Worm (Caenorhabditis elegans) whole organism, L4 larva: ENCODE results near the gene fbxa-37.

Experiments
- F10B5.3 ChIP-seq: sonication (generic microtip); optimal IDR thresholded peaks from 2 replicates; lab custom pipeline; 2016; ENCODE audit warnings: mild to moderate bottlenecking, missing genetic modification characterization, missing compliant biosample characterization
- F26F4.8 ChIP-seq: fragments of 200-800 bp; sonication (Bioruptor generic); conservative IDR thresholded peaks from 2 replicates; pipeline ENCODE4 v1.3.6; 2022; ENCODE audit warnings: missing genetic modification characterization, missing compliant biosample characterization
- F44E2.7 ChIP-seq: fragments of 200-800 bp; sonication (Bioruptor generic); IDR thresholded peaks from 2 replicates; pipeline ENCODE4 v2.1.2; 2022; ENCODE audit warnings: missing genetic modification characterization, missing compliant biosample characterization
- F49E8.2 ChIP-seq: sonication (generic microtip); optimal IDR thresholded peaks from 2 replicates; lab custom pipeline; 2016; ENCODE audit warnings: missing compliant biosample characterization, mild to moderate bottlenecking, missing genetic modification characterization, borderline replicate concordance
- Y105C5A.15 ChIP-seq: fragments of 200-800 bp; sonication (Bioruptor generic); IDR thresholded peaks from 2 replicates; pipeline ENCODE4 v1.3.6; 2022; ENCODE audit warnings: missing genetic modification characterization, missing compliant biosample characterization
- Y48G9A.11 ChIP-seq: fragments of 200-800 bp; sonication (Bioruptor generic); IDR thresholded peaks from 2 replicates; pipeline ENCODE4 v1.3.6; 2022; ENCODE audit warnings: missing genetic modification reagents, missing genetic modification characterization, missing compliant biosample characterization
- aha-1 ChIP-seq: fragments of 150-350 bp; peaks from one replicate; lab custom pipeline; 2014; ENCODE audit warnings: missing biosample characterization, missing genetic modification characterization
- aly-2 ChIP-seq: sonication (generic microtip); optimal IDR thresholded peaks from 2 replicates; lab custom pipeline; 2018; ENCODE audit warnings: missing biosample characterization, missing genetic modification characterization
- ama-1 ChIP-seq: fragments of 150-350 bp; optimal IDR thresholded peaks from 2 replicates; lab custom pipeline; 2014; ENCODE audit warnings: inconsistent platforms, mixed read lengths
- arid-1 ChIP-seq: fragments of 200-800 bp; sonication (Bioruptor generic); conservative IDR thresholded peaks from 2 replicates; pipeline ENCODE4 v1.3.6; 2022; ENCODE audit warnings: missing genetic modification reagents, missing genetic modification characterization, missing compliant biosample characterization
- attf-4 ChIP-seq: sonication (generic microtip); optimal IDR thresholded peaks from 3 replicates; lab custom pipeline; 2017; ENCODE audit warnings: missing biosample characterization, missing genetic modification characterization
- ceh-44 ChIP-seq: fragments of 200-800 bp; sonication (Bioruptor generic); IDR thresholded peaks from 2 replicates; pipeline ENCODE4 v1.3.6; 2022; ENCODE audit warnings: missing genetic modification reagents, missing genetic modification characterization, missing compliant biosample characterization
- ceh-62 ChIP-seq: sonication (generic microtip); optimal IDR thresholded peaks from 2 replicates; lab custom pipeline; 2017; ENCODE audit warnings: missing biosample characterization, missing genetic modification characterization
- ctbp-1 ChIP-seq: fragments of 200-800 bp; sonication (Bioruptor generic); IDR thresholded peaks from 2 replicates; pipeline ENCODE4 v1.3.6; 2022; ENCODE audit warnings: missing genetic modification reagents, missing genetic modification characterization, missing compliant biosample characterization
- daf-12 ChIP-seq: fragments of 150-350 bp; optimal IDR thresholded peaks from 2 replicates; lab custom pipeline; 2014; ENCODE audit warnings: missing biosample characterization, missing genetic modification reagents, missing genetic modification characterization
- daf-16 ChIP-seq, 3 experiments: sonication (generic microtip); optimal IDR thresholded peaks; 2 replicates each; lab custom pipeline; 2016 to 2017; ENCODE audit warnings: missing genetic modification characterization in 3 of 3, missing genetic modification reagents in 3 of 3, mild to moderate bottlenecking in 2 of 3, missing compliant biosample characterization in 2 of 3, missing biosample characterization in 1 of 3, moderate library complexity in 1 of 3
- daf-19 ChIP-seq: fragments of 200-800 bp; sonication (Bioruptor generic); conservative IDR thresholded peaks from 2 replicates; pipeline ENCODE4 v1.3.6; 2022; ENCODE audit warnings: missing genetic modification characterization, missing compliant biosample characterization
- daf-8 ChIP-seq: fragments of 200-800 bp; sonication (Bioruptor generic); IDR thresholded peaks from 2 replicates; pipeline ENCODE4 v1.3.6; 2022; ENCODE audit warnings: missing genetic modification characterization, missing compliant biosample characterization
- dmd-6 ChIP-seq: fragments of 200-800 bp; sonication (Bioruptor generic); IDR thresholded peaks from 2 replicates; pipeline ENCODE4 v1.3.6; 2022; ENCODE audit warnings: missing genetic modification reagents, missing genetic modification characterization, missing compliant biosample characterization
- dmd-8 ChIP-seq: fragments of 200-800 bp; sonication (Bioruptor generic); IDR thresholded peaks from 2 replicates; pipeline ENCODE4 v1.3.6; 2022; ENCODE audit warnings: missing genetic modification characterization, missing compliant biosample characterization
- hlh-11 ChIP-seq: fragments of 200-800 bp; sonication (Bioruptor generic); optimal IDR thresholded peaks from 2 replicates; lab custom pipeline; 2018; ENCODE audit warnings: mild to moderate bottlenecking, missing genetic modification characterization, missing compliant biosample characterization
- hlh-30 ChIP-seq: sonication (generic microtip); optimal IDR thresholded peaks from 2 replicates; lab custom pipeline; 2017; ENCODE audit warnings: antibody characterized with exemption, mild to moderate bottlenecking, missing genetic modification characterization, missing compliant biosample characterization; ENCODE audit not compliant: insufficient read depth
- hmg-1.1 ChIP-seq: fragments of 200-800 bp; sonication (Bioruptor generic); IDR thresholded peaks from 2 replicates; pipeline ENCODE4 v1.3.6; 2022; ENCODE audit warnings: missing genetic modification reagents, missing genetic modification characterization, missing compliant biosample characterization
- jun-1 ChIP-seq: fragments of 150-350 bp; optimal IDR thresholded peaks from 2 replicates; lab custom pipeline; 2014; ENCODE audit warnings: missing biosample characterization, missing genetic modification reagents, missing genetic modification characterization
- lin-13 ChIP-seq: fragments of 150-350 bp; optimal IDR thresholded peaks from 2 replicates; lab custom pipeline; 2014; ENCODE audit warnings: missing biosample characterization, missing genetic modification reagents, missing genetic modification characterization
- lin-29 ChIP-seq: fragments of 200-800 bp; sonication (Bioruptor generic); IDR thresholded peaks from 2 replicates; pipeline ENCODE4 v1.3.6; 2022; ENCODE audit warnings: missing genetic modification reagents, missing genetic modification characterization, missing compliant biosample characterization
- madf-5 ChIP-seq, 2 experiments: fragments of 200-800 bp; sonication (Bioruptor generic); IDR thresholded peaks; 2 replicates each; pipeline ENCODE4 v1.3.6; 2022; ENCODE audit warnings: missing compliant biosample characterization in 2 of 2, missing genetic modification characterization in 2 of 2
- mdl-1 ChIP-seq, 2 experiments: fragments of 150-350 bp in 1 of 2; sonication (generic microtip) in 1 of 2; optimal IDR thresholded peaks; 2 replicates each; lab custom pipeline; 2014 to 2017; ENCODE audit warnings: missing biosample characterization in 2 of 2, missing genetic modification characterization in 2 of 2
- mdt-29 ChIP-seq: fragments of 200-800 bp; sonication (Bioruptor generic); IDR thresholded peaks from 2 replicates; pipeline ENCODE4 v1.3.6; 2022; ENCODE audit warnings: missing genetic modification reagents, missing genetic modification characterization, missing compliant biosample characterization
- nhr-102 ChIP-seq: sonication (generic microtip); optimal IDR thresholded peaks from 2 replicates; lab custom pipeline; 2016; ENCODE audit warnings: mild to moderate bottlenecking, missing genetic modification characterization, moderate library complexity, missing compliant biosample characterization
- nhr-111 ChIP-seq: fragments of 200-800 bp; sonication (Bioruptor generic); optimal IDR thresholded peaks from 2 replicates; lab custom pipeline; 2018; ENCODE audit warnings: mild to moderate bottlenecking, missing genetic modification characterization, missing compliant biosample characterization
- nhr-28 ChIP-seq: fragments of 150-350 bp; optimal IDR thresholded peaks from 2 replicates; lab custom pipeline; 2014; ENCODE audit warnings: missing biosample characterization, missing genetic modification characterization
- nhr-48 ChIP-seq: sonication (generic microtip); optimal IDR thresholded peaks from 2 replicates; lab custom pipeline; 2016; ENCODE audit warnings: mild to moderate bottlenecking, missing genetic modification characterization, missing compliant biosample characterization
- nhr-77 ChIP-seq: fragments of 150-350 bp; optimal IDR thresholded peaks from 2 replicates; lab custom pipeline; 2014; ENCODE audit warnings: missing biosample characterization, missing genetic modification characterization
- rbr-2 ChIP-seq: sonication (generic microtip); optimal IDR thresholded peaks from 2 replicates; lab custom pipeline; 2016; ENCODE audit warnings: missing genotype, missing genetic modification characterization, missing compliant biosample characterization
- saeg-2 ChIP-seq: fragments of 200-800 bp; sonication (Bioruptor generic); IDR thresholded peaks from 2 replicates; pipeline ENCODE4 v1.3.6; 2022; ENCODE audit warnings: missing genetic modification reagents, missing genetic modification characterization, missing compliant biosample characterization
- set-16 ChIP-seq: fragments of 200-800 bp; sonication (Bioruptor generic); IDR thresholded peaks from 2 replicates; pipeline ENCODE4 v1.3.6; 2022; ENCODE audit warnings: missing genetic modification reagents, missing genetic modification characterization, missing compliant biosample characterization
- snpc-4 ChIP-seq: fragments of 150-350 bp; optimal IDR thresholded peaks from 2 replicates; lab custom pipeline; 2014; ENCODE audit warnings: missing biosample characterization, missing genetic modification characterization
- spr-3 ChIP-seq: fragments of 200-800 bp; sonication (Bioruptor generic); optimal IDR thresholded peaks from 2 replicates; lab custom pipeline; 2018; ENCODE audit warnings: mild to moderate bottlenecking, missing genetic modification characterization, missing compliant biosample characterization
- unc-39 ChIP-seq: sonication (generic microtip); optimal IDR thresholded peaks from 2 replicates; lab custom pipeline; 2017; ENCODE audit warnings: missing biosample characterization, missing genetic modification characterization
- unc-62 ChIP-seq, 3 experiments: fragments of 150-350 bp in 1 of 3; sonication (generic microtip); optimal IDR thresholded peaks in 2 of 3; peaks in 1 of 3; 1 replicate in 1 of 3; 2 replicates in 2 of 3; lab custom pipeline; 2014 to 2017; ENCODE audit warnings: missing biosample characterization in 3 of 3, missing genetic modification characterization in 3 of 3, missing genetic modification reagents in 3 of 3, missing genotype in 1 of 3
- vab-7 ChIP-seq: fragments of 200-800 bp; sonication (Bioruptor generic); IDR thresholded peaks from 2 replicates; pipeline ENCODE4 v1.3.6; 2022; ENCODE audit warnings: missing genetic modification reagents, missing genetic modification characterization, missing compliant biosample characterization
- zag-1 ChIP-seq: fragments of 150-350 bp; optimal IDR thresholded peaks from 2 replicates; lab custom pipeline; 2014; ENCODE audit warnings: missing biosample characterization, missing genetic modification characterization
- zfp-2 ChIP-seq: sonication (generic microtip); optimal IDR thresholded peaks from 2 replicates; lab custom pipeline; 2016; ENCODE audit warnings: mild to moderate bottlenecking, missing genetic modification characterization, missing compliant biosample characterization
- zip-11 ChIP-seq: fragments of 200-800 bp; sonication (Bioruptor generic); IDR thresholded peaks from 2 replicates; pipeline ENCODE4 v1.3.6; 2022; ENCODE audit warnings: missing genetic modification characterization, missing compliant biosample characterization

fbxa-37 gene

ce11 chrIII:1308209-1308608 is 23.4 kb downstream of the fbxa-37 start, which contains the start of gene fbxa-79 (continued):
- TF ChIP-seq daf-8 (no peak), snpc-4 (no peak), nhr-28 (tag; lab: Kevin White, UChicago) (peak; percentile 78), hlh-30 (tag; lab: Kevin White, UChicago) (no peak), zip-11 (no peak), nhr-77 (tag; lab: Kevin White, UChicago) (no peak)

- TF ChIP-seq arid-1 (GFP tag; lab: Robert Waterston, UW) (no peak), Y48G9A.11 (no peak), F49E8.2 (tag; lab: Kevin White, UChicago) (no peak), hlh-11 (tag; lab: Kevin White, UChicago) (no peak), F10B5.3 (no peak), daf-12 (tag; lab: Kevin White, UChicago) (no peak), zag-1 (tag; lab: Kevin White, UChicago) (no peak), jun-1 (tag; lab: Kevin White, UChicago) (no peak), hmg-1.1 (GFP tag; lab: Robert Waterston, UW) (no peak), ama-1 (lab: Kevin White, UChicago) (no peak), vab-7 (GFP tag; lab: Robert Waterston, UW) (no peak), dmd-6 (GFP tag; lab: Robert Waterston, UW) (no peak), mdl-1 (tag; optimal IDR thresholded peaks at IDR 0.05; lab: Kevin White, UChicago) (no peak), rbr-2 (tag; lab: Kevin White, UChicago) (no peak), lin-29 (no peak), zfp-2 (tag; lab: Kevin White, UChicago) (no peak), hlh-30 (tag; lab: Kevin White, UChicago) (no peak)
Measured at ce11 chrIII:1308887-1309286, 24.1 kb downstream of the fbxa-37 start, which contains the start of gene Y82E9BL.12. Gene Y82E9BL.12 (plus strand): TSS chrIII:1309187.

- no peak for TF ChIP-seq nhr-48 (tag; lab: Kevin White, UChicago)
- TF ChIP-seq saeg-2 (GFP tag; lab: Robert Waterston, UW), result no peak
- no peak for TF ChIP-seq daf-12 (tag; lab: Kevin White, UChicago)
- no peak for TF ChIP-seq ceh-44 (GFP tag; lab: Robert Waterston, UW)
- no peak for TF ChIP-seq Y105C5A.15
- TF ChIP-seq lin-13 (GFP tag; lab: Kevin White, UChicago), result no peak
- no peak for TF ChIP-seq F26F4.8
- no peak for TF ChIP-seq aly-2
- no peak for TF ChIP-seq nhr-111 (GFP tag; lab: Kevin White, UChicago)
- no peak for TF ChIP-seq daf-19 (GFP tag; lab: Robert Waterston, UW)
Measured at ce11 chrIII:1311367-1311766, 26.6 kb downstream of the fbxa-37 start.

- TF ChIP-seq unc-62 (GFP tag; optimal IDR thresholded peaks at IDR 0.05 in 1 of 2; lab: Kevin White, UChicago), result peak in 1 of 2 experiments; percentile 95
- no peak for TF ChIP-seq unc-62 (tag; optimal IDR thresholded peaks at IDR 0.05; lab: Kevin White, UChicago)
- TF ChIP-seq nhr-28 (tag; lab: Kevin White, UChicago), result no peak
Measured at ce11 chrIII:1314283-1314682, 29.5 kb downstream of the fbxa-37 start.

ce11 chrIII:1315038-1315437 is 30.2 kb downstream of the fbxa-37 start, which contains the start of the genes fbxa-80 and fbxa-19:
Gene fbxa-80 (minus strand): TSS chrIII:1315210.
Gene fbxa-19 (plus strand): TSS chrIII:1315401.
- no peak for TF ChIP-seq madf-5 (GFP tag; IDR thresholded peaks at IDR 0.05; lab: Robert Waterston, UW)
- TF ChIP-seq mdt-29 (GFP tag; lab: Robert Waterston, UW), result no peak
- no peak for TF ChIP-seq aly-2
- TF ChIP-seq Y105C5A.15, result no peak
- no peak for TF ChIP-seq dmd-8 (GFP tag; lab: Robert Waterston, UW)
- peak; percentile 46 for TF ChIP-seq dmd-6 (GFP tag; lab: Robert Waterston, UW)
- TF ChIP-seq ceh-62 (tag; lab: Kevin White, UChicago), result no peak
- TF ChIP-seq F44E2.7, result no peak
- no peak for TF ChIP-seq daf-16 (GFP tag; optimal IDR thresholded peaks at IDR 0.05; lab: Kevin White, UChicago)
- peak; percentile 56 for TF ChIP-seq daf-16 (tag; optimal IDR thresholded peaks at IDR 0.05; lab: Kevin White, UChicago)
- TF ChIP-seq unc-39 (tag; lab: Kevin White, UChicago), result no peak
- no peak for TF ChIP-seq nhr-102 (tag; lab: Kevin White, UChicago)
- no peak for TF ChIP-seq spr-3
- TF ChIP-seq arid-1 (GFP tag; lab: Robert Waterston, UW), result no peak
- TF ChIP-seq Y48G9A.11, result no peak
- no peak for TF ChIP-seq ctbp-1
- no peak for TF ChIP-seq set-16 (GFP tag; lab: Robert Waterston, UW)
- no peak for TF ChIP-seq attf-4 (tag; lab: Kevin White, UChicago)
- no peak for TF ChIP-seq aha-1 (tag; lab: Kevin White, UChicago)
- TF ChIP-seq hlh-11 (tag; lab: Kevin White, UChicago), result peak; percentile 20
